Fruit fly (Drosophila melanogaster) S2 (cell line): Measurements from ENCODE around the gene lectin-24Db.

Experiments
- CG8478 ChIP-seq: fragments of >200 bp; optimal IDR thresholded peaks from 2 replicates; lab custom pipeline; 2018
- CTCF ChIP-seq, 2 experiments: fragments of >200 bp; optimal IDR thresholded peaks; 2 replicates each; lab custom pipeline; 2018

dm6 chr2L:4226792-4227191 is 38.9 kb downstream of the lectin-24Db start, which contains the start of gene CG3702:
- TF ChIP-seq CG8478 (lab: Kevin White, UChicago) (no peak), CTCF (optimal IDR thresholded peaks at IDR 0.05; lab: Kevin White, UChicago) (peak in 1 of 2 experiments; percentile 2)
